Fruit fly (Drosophila melanogaster) whole organism, adult: ENCODE data around the gene Cdep.

Experiments used
- CG11617 ChIP-seq: fragments of 200-800 bp; sonication (Bioruptor generic); optimal IDR thresholded peaks from 2 replicates; lab custom pipeline; 2017; ENCODE audit warnings: mild to moderate bottlenecking, missing biosample characterization, missing genetic modification reagents, missing genetic modification characterization
- CG12768 ChIP-seq: fragments of 200-800 bp; sonication (Bioruptor generic); optimal IDR thresholded peaks from 2 replicates; lab custom pipeline; 2017; ENCODE audit warnings: missing biosample characterization, missing genetic modification characterization, mild to moderate bottlenecking, moderate library complexity, missing genetic modification reagents
- CG14711 ChIP-seq: fragments of 200-800 bp; sonication (Bioruptor generic); optimal IDR thresholded peaks from 2 replicates; lab custom pipeline; 2018; ENCODE audit warnings: missing biosample characterization, mild to moderate bottlenecking, missing genetic modification characterization, moderate library complexity
- CG1620 ChIP-seq: fragments of 200-800 bp; sonication (Bioruptor generic); optimal IDR thresholded peaks from 2 replicates; lab custom pipeline; 2016; ENCODE audit warnings: missing biosample characterization, missing genetic modification characterization
- CG33017 ChIP-seq: fragments of 200-800 bp; sonication (Bioruptor generic); optimal IDR thresholded peaks from 2 replicates; lab custom pipeline; 2018; ENCODE audit warnings: missing biosample characterization, mild to moderate bottlenecking, missing genetic modification characterization, moderate library complexity
- CG5204 ChIP-seq: fragments of 200-800 bp; sonication (Bioruptor generic); optimal IDR thresholded peaks from 2 replicates; lab custom pipeline; 2016; ENCODE audit warnings: missing biosample characterization, missing genetic modification characterization
- CG7045 ChIP-seq: fragments of 200-800 bp; sonication (Bioruptor generic); optimal IDR thresholded peaks from 2 replicates; lab custom pipeline; 2017; ENCODE audit warnings: missing biosample characterization, mild to moderate bottlenecking, missing genetic modification characterization
- CG7101 ChIP-seq: fragments of 200-800 bp; sonication (Bioruptor generic); optimal IDR thresholded peaks from 2 replicates; lab custom pipeline; 2018; ENCODE audit warnings: missing biosample characterization, mild to moderate bottlenecking, missing genetic modification characterization, moderate library complexity
- Clk ChIP-seq: fragments of 200-800 bp; sonication (Bioruptor generic); optimal IDR thresholded peaks from 2 replicates; lab custom pipeline; 2017; ENCODE audit warnings: missing biosample characterization, missing genetic modification characterization
- Crg-1 ChIP-seq: fragments of 200-800 bp; sonication (Bioruptor generic); optimal IDR thresholded peaks from 2 replicates; lab custom pipeline; 2016; ENCODE audit warnings: missing biosample characterization, missing genetic modification characterization
- Hr96 ChIP-seq: fragments of 200-800 bp; sonication (Bioruptor generic); optimal IDR thresholded peaks from 2 replicates; lab custom pipeline; 2016; ENCODE audit warnings: missing biosample characterization, missing genetic modification characterization
- Mnt ChIP-seq: fragments of 200-800 bp; sonication (Bioruptor generic); optimal IDR thresholded peaks from 2 replicates; lab custom pipeline; 2016; ENCODE audit warnings: missing biosample characterization, mild to moderate bottlenecking, missing genetic modification characterization
- bab1 ChIP-seq: fragments of 200-800 bp; sonication (Bioruptor generic); optimal IDR thresholded peaks from 3 replicates; lab custom pipeline; 2019; ENCODE audit warnings: missing biosample characterization, mild to moderate bottlenecking, missing genetic modification characterization, moderate library complexity
- cic ChIP-seq: fragments of 200-800 bp; sonication (Bioruptor generic); optimal IDR thresholded peaks from 2 replicates; lab custom pipeline; 2017; ENCODE audit warnings: missing biosample characterization, mild to moderate bottlenecking, missing genetic modification characterization, moderate library complexity
- cnc ChIP-seq, 2 experiments: fragments of >200 bp; optimal IDR thresholded peaks; 2 replicates each; lab custom pipeline; 2017
- kay ChIP-seq: fragments of 200-800 bp; sonication (Bioruptor generic); peaks from one replicate; lab custom pipeline; 2016; ENCODE audit warnings: missing biosample characterization, missing genetic modification characterization, borderline replicate concordance
- ovo ChIP-seq: fragments of 200-800 bp; sonication (Bioruptor generic); optimal IDR thresholded peaks from 2 replicates; lab custom pipeline; 2016; ENCODE audit warnings: missing biosample characterization, missing genetic modification characterization
- pad ChIP-seq: fragments of 200-800 bp; sonication (Bioruptor generic); optimal IDR thresholded peaks from 3 replicates; lab custom pipeline; 2017; ENCODE audit warnings: missing biosample characterization, missing genetic modification characterization, mild to moderate bottlenecking, moderate library complexity, missing genetic modification reagents
- tj ChIP-seq: fragments of 200-800 bp; sonication (Bioruptor generic); optimal IDR thresholded peaks from 3 replicates; lab custom pipeline; 2017; ENCODE audit warnings: missing biosample characterization, mild to moderate bottlenecking, missing genetic modification characterization, moderate library complexity
- toe ChIP-seq: fragments of 200-800 bp; sonication (Bioruptor generic); optimal IDR thresholded peaks from 2 replicates; lab custom pipeline; 2016; ENCODE audit warnings: missing biosample characterization, missing genetic modification characterization

The Cdep gene

dm6 chr3R:4984132-4984531 lies 73.8 kb downstream of the Cdep start, which contains the start of gene CG14662:
Gene CG14662, minus strand, starts transcription at chr3R:4984232.
- no peak for TF ChIP-seq pad (GFP tag; lab: Kevin White, UChicago)
- TF ChIP-seq ovo (GFP tag; lab: Kevin White, UChicago): no peak
- peak; percentile 49 for TF ChIP-seq kay (GFP tag; lab: Kevin White, UChicago)
- TF ChIP-seq cnc (optimal IDR thresholded peaks at IDR 0.05; lab: Kevin White, UChicago): no peak
- no peak for TF ChIP-seq Crg-1 (GFP tag; lab: Kevin White, UChicago)
- TF ChIP-seq bab1 (GFP tag; lab: Kevin White, UChicago): no peak

dm6 chr3R:4984688-4985087 lies 74.3 kb downstream of the Cdep start:
- no peak for TF ChIP-seq kay (GFP tag; lab: Kevin White, UChicago)
- no peak for TF ChIP-seq Mnt (GFP tag; lab: Kevin White, UChicago)
- TF ChIP-seq cnc (optimal IDR thresholded peaks at IDR 0.05; lab: Kevin White, UChicago): no peak
- no peak for TF ChIP-seq Crg-1 (GFP tag; lab: Kevin White, UChicago)
- TF ChIP-seq cic: no peak
- TF ChIP-seq CG7101 (tag; lab: Kevin White, UChicago): no peak
- TF ChIP-seq CG7045 (GFP tag; lab: Kevin White, UChicago): no peak
- no peak for TF ChIP-seq Hr96 (GFP tag; lab: Kevin White, UChicago)
- no peak for TF ChIP-seq bab1 (GFP tag; lab: Kevin White, UChicago)
- TF ChIP-seq CG33017: no peak
- TF ChIP-seq tj: no peak
- no peak for TF ChIP-seq CG14711 (tag; lab: Kevin White, UChicago)
- TF ChIP-seq toe (GFP tag; lab: Kevin White, UChicago): no peak
- no peak for TF ChIP-seq CG1620
- TF ChIP-seq Clk (GFP tag; lab: Kevin White, UChicago): no peak

- TF ChIP-seq CG5204 (GFP tag; lab: Kevin White, UChicago) (no peak), toe (GFP tag; lab: Kevin White, UChicago) (no peak), Crg-1 (GFP tag; lab: Kevin White, UChicago) (no peak), CG11617 (no peak), CG12768 (GFP tag; lab: Kevin White, UChicago) (no peak), cic (no peak), tj (no peak), CG7045 (GFP tag; lab: Kevin White, UChicago) (no peak)
These were observed 76.3 kb downstream of the Cdep start for dm6 chr3R:4986666-4987065.

- TF ChIP-seq Clk (GFP tag; lab: Kevin White, UChicago) (no peak), CG7045 (GFP tag; lab: Kevin White, UChicago) (no peak), ovo (GFP tag; lab: Kevin White, UChicago) (no peak), Mnt (GFP tag; lab: Kevin White, UChicago) (no peak), CG33017 (no peak), pad (GFP tag; lab: Kevin White, UChicago) (no peak), CG14711 (tag; lab: Kevin White, UChicago) (no peak), bab1 (GFP tag; lab: Kevin White, UChicago) (no peak), cic (no peak), Hr96 (GFP tag; lab: Kevin White, UChicago) (no peak), toe (GFP tag; lab: Kevin White, UChicago) (no peak), tj (no peak), CG5204 (GFP tag; lab: Kevin White, UChicago) (no peak), CG12768 (GFP tag; lab: Kevin White, UChicago) (no peak), CG11617 (no peak), cnc (optimal IDR thresholded peaks at IDR 0.05; lab: Kevin White, UChicago) (no peak), CG1620 (no peak), CG7101 (tag; lab: Kevin White, UChicago) (no peak)
These were observed 77.1 kb downstream of the Cdep start for dm6 chr3R:4987408-4987807.

dm6 chr3R:4989150-4990017 lies 79.0 kb downstream of the Cdep start:
- TF ChIP-seq CG11617 (no peak), kay (GFP tag; lab: Kevin White, UChicago) (no peak), Crg-1 (GFP tag; lab: Kevin White, UChicago) (no peak), Hr96 (GFP tag; lab: Kevin White, UChicago) (no peak), tj (no peak), pad (GFP tag; lab: Kevin White, UChicago) (no peak), CG7101 (tag; lab: Kevin White, UChicago) (no peak), CG33017 (no peak), Clk (GFP tag; lab: Kevin White, UChicago) (no peak), CG14711 (tag; lab: Kevin White, UChicago) (no peak), CG12768 (GFP tag; lab: Kevin White, UChicago) (no peak), cic (no peak), CG5204 (GFP tag; lab: Kevin White, UChicago) (no peak), ovo (GFP tag; lab: Kevin White, UChicago) (no peak), Mnt (GFP tag; lab: Kevin White, UChicago) (no peak), CG7045 (GFP tag; lab: Kevin White, UChicago) (no peak), bab1 (GFP tag; lab: Kevin White, UChicago) (no peak), CG1620 (no peak), cnc (optimal IDR thresholded peaks at IDR 0.05; lab: Kevin White, UChicago) (no peak), toe (GFP tag; lab: Kevin White, UChicago) (no peak)
